Fruit fly (Drosophila melanogaster): ENCODE data around the gene SKIP.

DNA sequence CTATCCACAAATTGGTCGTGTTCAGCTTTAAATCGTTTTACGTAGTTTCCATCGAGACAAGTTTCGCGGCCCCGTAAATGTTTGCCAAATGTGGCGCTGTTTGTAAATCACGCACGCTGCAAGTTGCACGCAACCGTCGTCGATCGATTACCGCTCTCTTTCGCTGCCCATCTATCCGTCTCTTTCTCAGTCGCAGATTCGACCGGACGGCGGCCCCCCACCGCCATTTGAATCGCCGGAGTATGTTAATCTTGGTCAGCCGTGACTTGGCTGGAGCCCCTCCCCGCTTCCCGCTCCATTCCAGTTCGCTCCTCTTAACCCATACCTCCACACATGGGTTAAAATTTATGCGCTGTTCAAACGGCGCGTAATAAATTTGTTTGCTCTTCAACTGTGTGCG lies 65.3 kb downstream of the SKIP start:
- TF ChIP-seq br (GFP tag; optimal IDR thresholded peaks at IDR 0.05) (no peak), CG32264 (GFP tag; optimal IDR thresholded peaks at IDR 0.05) (no peak), dmrt93B (GFP tag; optimal IDR thresholded peaks at IDR 0.05) (no peak), Dfd (GFP tag; optimal IDR thresholded peaks at IDR 0.05) (no peak)
